Worm (Caenorhabditis elegans): ENCODE measurements around the gene dop-5.

DNA sequence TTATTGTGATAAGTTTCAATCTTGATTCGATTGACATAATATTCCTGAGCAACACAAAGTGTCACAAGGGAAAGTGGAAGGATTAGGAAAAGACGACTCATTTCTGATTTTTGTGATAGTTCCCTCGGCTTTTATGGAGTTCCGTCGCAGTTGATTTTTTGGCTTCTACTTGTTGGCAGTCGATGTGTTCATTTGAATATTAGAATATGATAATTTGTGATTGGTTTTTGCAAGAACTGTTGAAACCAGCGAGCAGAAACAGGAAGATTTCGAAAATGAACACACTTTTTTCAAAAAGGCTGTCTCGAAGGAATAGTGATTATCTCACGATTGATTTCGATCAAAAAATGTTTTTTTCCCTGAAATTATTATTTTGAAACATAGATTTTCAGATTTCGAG lies 31.8 kb downstream of the dop-5 start, which contains the start of gene T02E9.6:
- no peak for TF ChIP-seq tbp1 (GFP tag; optimal IDR thresholded peaks at IDR 0.05)
- no peak for TF ChIP-seq ztf-18 (tag; optimal IDR thresholded peaks at IDR 0.05)
- no peak for TF ChIP-seq tbx-9 (tag; optimal IDR thresholded peaks at IDR 0.05; ENCODE audit: borderline replicate concordance)
- no peak for TF ChIP-seq tlf-1 (GFP tag; optimal IDR thresholded peaks at IDR 0.05)
- no peak for TF ChIP-seq F39B2.1 (GFP tag; IDR thresholded peaks at IDR 0.05)
- no peak for TF ChIP-seq egl-18 (GFP tag; IDR thresholded peaks at IDR 0.05)
- no peak for TF ChIP-seq attf-3 (GFP tag; conservative IDR thresholded peaks at IDR 0.05)
- no peak for TF ChIP-seq madf-10 (tag; optimal IDR thresholded peaks at IDR 0.05)
- TF ChIP-seq pbrm-1 (GFP tag; IDR thresholded peaks at IDR 0.05), result no peak
- TF ChIP-seq cebp-2 (GFP tag; IDR thresholded peaks at IDR 0.05), result no peak
- no peak for TF ChIP-seq pha-4 (tag; optimal IDR thresholded peaks at IDR 0.05)
- no peak for TF ChIP-seq nfya-1 (tag; optimal IDR thresholded peaks at IDR 0.05; ENCODE audit: borderline replicate concordance, insufficient read depth)
- no peak for TF ChIP-seq F23B12.7 (tag; optimal IDR thresholded peaks at IDR 0.05; ENCODE audit: insufficient read depth)

Data from whole organism, young adult.